Worm (Caenorhabditis elegans): ENCODE data around the gene F58F12.1.

ce11 chrII:6351887-6352286, 31.6 kb upstream of the F58F12.1 start, which contains the start of gene C32D5.10:
- TF ChIP-seq lin-39 (tag; optimal IDR thresholded peaks at IDR 0.05) (no peak), daf-12 (tag; optimal IDR thresholded peaks at IDR 0.05) (no peak), nfya-1 (tag; optimal IDR thresholded peaks at IDR 0.05; ENCODE audit: insufficient read depth) (no peak), nhr-11 (tag; optimal IDR thresholded peaks at IDR 0.05) (no peak), ceh-9 (tag; optimal IDR thresholded peaks at IDR 0.05) (no peak), mdl-1 (tag; optimal IDR thresholded peaks at IDR 0.05) (no peak), eor-1 (tag; optimal IDR thresholded peaks at IDR 0.05) (no peak), nhr-43 (tag; optimal IDR thresholded peaks at IDR 0.05; ENCODE audit: poor library complexity, severe bottlenecking) (no peak), ama-1 (optimal IDR thresholded peaks at IDR 0.05) (no peak), lin-15B (tag; optimal IDR thresholded peaks at IDR 0.05) (no peak)
